Fruit fly (Drosophila melanogaster) whole organism, embryonic: Measurements from ENCODE around the gene mag.
A peak's percentile ranks its signal among the peaks of the same experiment; 100 is the strongest.

Source experiments
- Atf3 ChIP-seq: fragments of 200-800 bp; sonication (Bioruptor generic); optimal IDR thresholded peaks from 3 replicates; lab custom pipeline; 2016; ENCODE audit warnings: missing biosample characterization, missing genetic modification characterization
- CG1024 ChIP-seq: fragments of 200-800 bp; sonication (Bioruptor generic); IDR thresholded peaks from 2 replicates; pipeline ENCODE4 v1.3.6; 2022; ENCODE audit warnings: missing biosample characterization, missing genetic modification characterization
- CG10565 ChIP-seq: fragments of 200-800 bp; sonication (Bioruptor generic); optimal IDR thresholded peaks from 3 replicates; lab custom pipeline; 2016; ENCODE audit warnings: missing biosample characterization, mild to moderate bottlenecking, missing genetic modification characterization
- CG12391 ChIP-seq: fragments of 200-800 bp; sonication (Bioruptor generic); optimal IDR thresholded peaks from 3 replicates; lab custom pipeline; 2018; ENCODE audit warnings: missing biosample characterization, mild to moderate bottlenecking, missing genetic modification characterization, moderate library complexity
- CG13296 ChIP-seq: fragments of 200-800 bp; sonication (Bioruptor generic); optimal IDR thresholded peaks from 3 replicates; lab custom pipeline; 2018; ENCODE audit warnings: missing biosample characterization, mild to moderate bottlenecking, missing genetic modification characterization
- CG13775 ChIP-seq: fragments of 200-800 bp; sonication (Bioruptor generic); optimal IDR thresholded peaks from 3 replicates; lab custom pipeline; 2017; ENCODE audit warnings: missing biosample characterization, mild to moderate bottlenecking, missing genetic modification characterization
- CG14965 ChIP-seq: fragments of 200-800 bp; sonication (Bioruptor generic); optimal IDR thresholded peaks from 2 replicates; lab custom pipeline; 2016; ENCODE audit warnings: missing biosample characterization, missing genetic modification characterization, borderline replicate concordance
- CG15514 ChIP-seq: fragments of 200-800 bp; sonication (Bioruptor generic); optimal IDR thresholded peaks from 3 replicates; lab custom pipeline; 2017; ENCODE audit warnings: missing biosample characterization, missing genetic modification characterization, mild to moderate bottlenecking, moderate library complexity, missing genetic modification reagents
- CG15696 ChIP-seq: fragments of 200-800 bp; sonication (Bioruptor generic); optimal IDR thresholded peaks from 2 replicates; lab custom pipeline; 2019; ENCODE audit warnings: missing biosample characterization, mild to moderate bottlenecking, missing genetic modification characterization, moderate library complexity
- CG1602 ChIP-seq: fragments of 200-800 bp; sonication (Bioruptor generic); optimal IDR thresholded peaks from 3 replicates; lab custom pipeline; 2016; ENCODE audit warnings: missing biosample characterization, missing genetic modification characterization
- CG18262 ChIP-seq: fragments of 200-800 bp; optimal IDR thresholded peaks from 3 replicates; lab custom pipeline; 2019; ENCODE audit warnings: missing biosample characterization, mild to moderate bottlenecking, missing genetic modification characterization, moderate library complexity
- CG18599 ChIP-seq: fragments of 200-800 bp; sonication (Bioruptor generic); optimal IDR thresholded peaks from 3 replicates; lab custom pipeline; 2017; ENCODE audit warnings: missing biosample characterization, missing genetic modification characterization, mild to moderate bottlenecking, moderate library complexity, missing genetic modification reagents
- CG18764 ChIP-seq: fragments of 200-800 bp; sonication (Bioruptor generic); optimal IDR thresholded peaks from 3 replicates; lab custom pipeline; 2016; ENCODE audit warnings: missing biosample characterization, missing genetic modification characterization
- CG31224 ChIP-seq: fragments of 200-800 bp; sonication (Bioruptor generic); IDR thresholded peaks from 2 replicates; pipeline ENCODE4 v1.3.6; 2022; ENCODE audit warnings: missing biosample characterization, missing genetic modification characterization
- CG33557 ChIP-seq: fragments of 200-800 bp; sonication (Bioruptor generic); optimal IDR thresholded peaks from 2 replicates; lab custom pipeline; 2019; ENCODE audit warnings: missing biosample characterization, mild to moderate bottlenecking, missing genetic modification characterization, moderate library complexity
- CG34376 ChIP-seq: fragments of 200-800 bp; sonication (Bioruptor generic); optimal IDR thresholded peaks from 2 replicates; lab custom pipeline; 2018; ENCODE audit warnings: missing biosample characterization, mild to moderate bottlenecking, missing genetic modification characterization
- CG3726 ChIP-seq: fragments of 200-800 bp; sonication (Bioruptor generic); IDR thresholded peaks from 3 replicates; pipeline ENCODE4, ENCODE4 v1.3.6; 2022; ENCODE audit warnings: missing biosample characterization, missing genetic modification characterization
- CG4360 ChIP-seq: fragments of 200-800 bp; sonication (Bioruptor generic); IDR thresholded peaks from 2 replicates; pipeline ENCODE4 v1.3.6; 2022; ENCODE audit warnings: missing biosample characterization, missing genetic modification characterization
- CG4617 ChIP-seq: fragments of 200-800 bp; sonication (Bioruptor generic); optimal IDR thresholded peaks from 3 replicates; lab custom pipeline; 2016; ENCODE audit warnings: missing biosample characterization, missing genetic modification characterization, borderline replicate concordance
- CG4730 ChIP-seq: fragments of 200-800 bp; sonication (Bioruptor generic); IDR thresholded peaks from 2 replicates; pipeline ENCODE4 v1.3.6; 2022; ENCODE audit warnings: missing biosample characterization, missing genetic modification characterization
- CG4820 ChIP-seq: fragments of 200-800 bp; sonication (Bioruptor generic); optimal IDR thresholded peaks from 3 replicates; lab custom pipeline; 2016; ENCODE audit warnings: missing biosample characterization, missing genetic modification characterization
- CG6272 ChIP-seq: fragments of 200-800 bp; sonication (Bioruptor generic); IDR thresholded peaks from 2 replicates; pipeline ENCODE4 v1.3.6; 2022; ENCODE audit warnings: missing biosample characterization, missing genetic modification characterization
- CG7987 ChIP-seq: fragments of 200-800 bp; sonication (Bioruptor generic); optimal IDR thresholded peaks from 2 replicates; lab custom pipeline; 2018; ENCODE audit warnings: missing biosample characterization, mild to moderate bottlenecking, missing genetic modification characterization, moderate library complexity
- CG8281 ChIP-seq: fragments of 200-800 bp; sonication (Bioruptor generic); optimal IDR thresholded peaks from 2 replicates; lab custom pipeline; 2018; ENCODE audit warnings: missing biosample characterization, mild to moderate bottlenecking, missing genetic modification characterization, moderate library complexity
- CG8765 ChIP-seq: fragments of 200-800 bp; sonication (Bioruptor generic); IDR thresholded peaks from 2 replicates; pipeline ENCODE4 v1.3.6; 2022; ENCODE audit warnings: missing biosample characterization, missing genetic modification characterization
- CG9817 ChIP-seq: fragments of 200-800 bp; sonication (Bioruptor generic); optimal IDR thresholded peaks from 2 replicates; lab custom pipeline; 2018; ENCODE audit warnings: missing biosample characterization, mild to moderate bottlenecking, missing genetic modification characterization, moderate library complexity
- CG9876 ChIP-seq: fragments of 200-800 bp; sonication (Bioruptor generic); optimal IDR thresholded peaks from 2 replicates; lab custom pipeline; 2016; ENCODE audit warnings: missing biosample characterization, missing genetic modification characterization
- Fer1 ChIP-seq: fragments of 200-800 bp; sonication (Bioruptor generic); optimal IDR thresholded peaks from 2 replicates; lab custom pipeline; 2017; ENCODE audit warnings: missing biosample characterization, mild to moderate bottlenecking, missing genetic modification characterization
- H15 ChIP-seq: fragments of 200-800 bp; sonication (Bioruptor generic); IDR thresholded peaks from 3 replicates; pipeline ENCODE4 v1.3.6; 2022; ENCODE audit warnings: missing biosample characterization, missing genetic modification characterization
- HLHmδ ChIP-seq: fragments of 200-800 bp; sonication (Bioruptor generic); optimal IDR thresholded peaks from 2 replicates; lab custom pipeline; 2018; ENCODE audit warnings: missing biosample characterization, mild to moderate bottlenecking, missing genetic modification characterization, moderate library complexity
- HmgZ ChIP-seq: fragments of 200-800 bp; sonication (Bioruptor generic); optimal IDR thresholded peaks from 2 replicates; lab custom pipeline; 2018; ENCODE audit warnings: missing biosample characterization, mild to moderate bottlenecking, missing genetic modification characterization
- Max ChIP-seq: fragments of 200-800 bp; sonication (Bioruptor generic); optimal IDR thresholded peaks from 2 replicates; lab custom pipeline; 2016; ENCODE audit warnings: missing biosample characterization, mild to moderate bottlenecking, missing genetic modification characterization
- Med ChIP-seq: fragments of 200-800 bp; sonication (Bioruptor generic); peaks from one replicate; lab custom pipeline; 2016; ENCODE audit warnings: missing biosample characterization, missing genetic modification characterization, mild to moderate bottlenecking, inconsistent platforms, moderate library complexity
- Optix ChIP-seq: fragments of 200-800 bp; sonication (Bioruptor generic); IDR thresholded peaks from 3 replicates; pipeline ENCODE4 v1.3.6; 2022; ENCODE audit warnings: missing biosample characterization, missing genetic modification characterization
- Pdp1 ChIP-seq, 2 experiments: fragments of 200-800 bp; sonication (Bioruptor generic); optimal IDR thresholded peaks; 3 replicates each; lab custom pipeline; 2016; ENCODE audit warnings: missing biosample characterization in 2 of 2, missing genetic modification characterization in 2 of 2, mild to moderate bottlenecking in 1 of 2, moderate library complexity in 1 of 2
- Usf ChIP-seq: fragments of 200-800 bp; sonication (Bioruptor generic); optimal IDR thresholded peaks from 2 replicates; lab custom pipeline; 2017; ENCODE audit warnings: missing genotype, missing biosample characterization, missing genetic modification characterization
- Xbp1 ChIP-seq: fragments of 200-800 bp; sonication (Bioruptor generic); optimal IDR thresholded peaks from 3 replicates; lab custom pipeline; 2016; ENCODE audit warnings: missing biosample characterization, mild to moderate bottlenecking, missing genetic modification characterization
- ash1 ChIP-seq: fragments of 200-800 bp; sonication (Bioruptor generic); optimal IDR thresholded peaks from 2 replicates; lab custom pipeline; 2018; ENCODE audit warnings: missing biosample characterization, mild to moderate bottlenecking, missing genetic modification characterization
- corto ChIP-seq: fragments of 200-800 bp; sonication (Bioruptor generic); optimal IDR thresholded peaks from 2 replicates; lab custom pipeline; 2016; ENCODE audit warnings: missing biosample characterization, mild to moderate bottlenecking, missing genetic modification characterization, moderate library complexity
- cwo ChIP-seq: fragments of 200-800 bp; sonication (Bioruptor generic); optimal IDR thresholded peaks from 3 replicates; lab custom pipeline; 2017; ENCODE audit warnings: missing biosample characterization, missing genetic modification characterization, mild to moderate bottlenecking, moderate library complexity, missing genetic modification reagents
- esg ChIP-seq: fragments of 200-800 bp; sonication (Bioruptor generic); conservative IDR thresholded peaks from 2 replicates; pipeline ENCODE4 v1.3.6; 2022; ENCODE audit warnings: missing biosample characterization, missing genetic modification characterization
- fd96Cb ChIP-seq: fragments of 200-800 bp; sonication (Bioruptor generic); optimal IDR thresholded peaks from 2 replicates; lab custom pipeline; 2018; ENCODE audit warnings: missing biosample characterization, mild to moderate bottlenecking, missing genetic modification characterization, moderate library complexity
- grau ChIP-seq: fragments of 200-800 bp; optimal IDR thresholded peaks from 3 replicates; lab custom pipeline; 2019; ENCODE audit warnings: missing biosample characterization, mild to moderate bottlenecking, missing genetic modification characterization, moderate library complexity
- lov ChIP-seq, 2 experiments: fragments of 200-800 bp in 1 of 2; fragments of >200 bp in 1 of 2; sonication (Bioruptor generic) in 1 of 2; IDR thresholded peaks in 1 of 2; optimal IDR thresholded peaks in 1 of 2; 2 replicates in 1 of 2; 3 replicates in 1 of 2; pipeline versions ENCODE4 v1.3.6 to Lab custom; 2017 to 2022; ENCODE audit warnings: missing biosample characterization in 1 of 2, missing genetic modification characterization in 1 of 2
- nerfin-2 ChIP-seq: fragments of 200-800 bp; sonication (Bioruptor generic); IDR thresholded peaks from 2 replicates; pipeline ENCODE4 v1.3.6; 2022; ENCODE audit warnings: missing biosample characterization, missing genetic modification characterization; ENCODE audit not compliant: partially characterized antibody
- nom ChIP-seq: fragments of 200-800 bp; sonication (Bioruptor generic); optimal IDR thresholded peaks from 2 replicates; lab custom pipeline; 2017; ENCODE audit warnings: missing biosample characterization, missing genetic modification characterization, mild to moderate bottlenecking, moderate library complexity, missing genetic modification reagents
- pb ChIP-seq: fragments of 200-800 bp; sonication (Bioruptor generic); optimal IDR thresholded peaks from 3 replicates; lab custom pipeline; 2016; ENCODE audit warnings: missing biosample characterization, missing genetic modification characterization
- shn ChIP-seq: fragments of 200-800 bp; sonication (Bioruptor generic); optimal IDR thresholded peaks from 3 replicates; lab custom pipeline; 2016; ENCODE audit warnings: missing biosample characterization, missing genetic modification characterization

mag gene

DNA sequence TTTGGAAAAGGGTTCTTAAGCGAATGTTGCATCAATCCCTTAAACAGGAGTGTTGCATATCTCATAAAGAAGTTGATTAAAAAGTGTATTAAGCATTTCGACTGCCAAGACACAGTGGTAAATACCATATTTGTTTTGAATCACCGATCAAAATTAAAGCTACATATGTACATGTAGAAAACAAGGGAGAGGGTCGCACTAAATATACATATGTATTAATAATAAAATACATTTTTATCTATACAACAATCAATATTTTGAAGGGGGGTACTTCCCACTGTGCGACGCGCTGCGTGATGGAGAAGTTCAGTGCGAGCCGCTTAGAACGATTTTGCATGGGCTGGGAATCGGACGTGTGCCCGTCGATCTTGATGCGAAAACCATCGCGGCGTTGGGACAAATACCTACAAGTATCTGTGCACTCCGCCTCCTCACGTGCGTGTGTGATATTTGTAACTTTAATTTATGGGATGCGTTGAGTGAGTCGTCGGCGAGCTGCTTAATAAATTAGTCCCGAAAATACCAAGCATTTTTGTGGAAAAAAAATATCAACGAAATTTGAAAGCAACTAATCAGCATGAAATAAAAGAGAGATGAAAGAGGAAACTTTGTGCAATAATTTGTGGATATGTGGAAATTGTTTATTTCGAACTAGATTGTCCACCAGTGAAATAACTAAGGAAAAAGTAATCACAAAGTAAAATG lies 15.5 kb upstream of the mag start (continued):
- peak; percentile 87 for TF ChIP-seq CG18599 (GFP tag; lab: Kevin White, UChicago)
- no peak for TF ChIP-seq shn (GFP tag; lab: Kevin White, UChicago)
- TF ChIP-seq CG34376 (GFP tag; lab: Kevin White, UChicago): peak; percentile 28
- no peak for TF ChIP-seq CG14965
- TF ChIP-seq CG15696 (tag; lab: Kevin White, UChicago): peak; percentile 43
- TF ChIP-seq Xbp1 (GFP tag; lab: Kevin White, UChicago): peak; percentile 79
- TF ChIP-seq HmgZ (tag; lab: Kevin White, UChicago): peak; percentile 74
- peak; percentile 89 for TF ChIP-seq esg (GFP tag; lab: Robert Waterston, UW)
- peak; percentile 69 for TF ChIP-seq CG18764 (GFP tag; lab: Kevin White, UChicago)
- TF ChIP-seq CG8281 (tag; lab: Kevin White, UChicago): peak; percentile 57
- peak; percentile 74; the same call in 1 of the 3 replicates for TF ChIP-seq CG3726 (GFP tag; lab: Robert Waterston, UW)
- peak; percentile 83 for TF ChIP-seq grau
- peak; percentile 88 for TF ChIP-seq CG18262 (tag; lab: Kevin White, UChicago)
- TF ChIP-seq Optix (GFP tag; lab: Robert Waterston, UW): peak; percentile 88
- TF ChIP-seq CG9876 (GFP tag; lab: Kevin White, UChicago): no peak
- TF ChIP-seq CG1024 (GFP tag; lab: Robert Waterston, UW): peak; percentile 89
- peak; percentile 84 for TF ChIP-seq CG12391 (tag; lab: Kevin White, UChicago)
- peak; percentile 78 for TF ChIP-seq CG15514 (GFP tag; lab: Kevin White, UChicago)
- TF ChIP-seq CG31224 (GFP tag; lab: Robert Waterston, UW): peak; percentile 75
- TF ChIP-seq CG4617: peak; percentile 22
- peak; percentile 23 for TF ChIP-seq CG10565 (GFP tag; lab: Kevin White, UChicago)
- TF ChIP-seq Usf (GFP tag; lab: Kevin White, UChicago): peak; percentile 54
- peak; percentile 80 for TF ChIP-seq CG4820
- TF ChIP-seq Atf3 (GFP tag; lab: Kevin White, UChicago): peak; percentile 17
- TF ChIP-seq CG13296 (GFP tag; lab: Kevin White, UChicago): peak; percentile 74
- TF ChIP-seq Med (GFP tag; lab: Kevin White, UChicago): peak; percentile 86
- peak; percentile 77; the same call in 1 of the 2 replicates for TF ChIP-seq CG8765 (GFP tag; lab: Robert Waterston, UW)
- TF ChIP-seq fd96Cb (tag; lab: Kevin White, UChicago): peak; percentile 87
- peak; percentile 69 for TF ChIP-seq CG9817 (tag; lab: Kevin White, UChicago)
- TF ChIP-seq HLHmδ (GFP tag; lab: Kevin White, UChicago): no peak
- TF ChIP-seq nerfin-2 (GFP tag; lab: Robert Waterston, UW): no peak
- peak; percentile 84 for TF ChIP-seq cwo (GFP tag; lab: Kevin White, UChicago)
- no peak for TF ChIP-seq pb (GFP tag; lab: Kevin White, UChicago)
- peak; percentile 93 for TF ChIP-seq H15 (GFP tag; lab: Robert Waterston, UW)
- peak; percentile 33 for TF ChIP-seq nom
- TF ChIP-seq Max: peak; percentile 85
- peak; percentile 74 for TF ChIP-seq corto (GFP tag; lab: Kevin White, UChicago)
- TF ChIP-seq lov (optimal IDR thresholded peaks at IDR 0.05; lab: Kevin White, UChicago): no peak
- peak; percentile 89 for TF ChIP-seq lov (GFP tag; IDR thresholded peaks at IDR 0.05; lab: Robert Waterston, UW)
- TF ChIP-seq CG1602: peak; percentile 78
- TF ChIP-seq CG33557: peak; percentile 20
- peak; percentile 64 for TF ChIP-seq CG7987 (GFP tag; lab: Kevin White, UChicago)
- TF ChIP-seq CG4730 (GFP tag; lab: Robert Waterston, UW): peak; percentile 84
- TF ChIP-seq Fer1 (GFP tag; lab: Kevin White, UChicago): peak; percentile 81
- TF ChIP-seq CG6272 (GFP tag; lab: Robert Waterston, UW): peak; percentile 79
- TF ChIP-seq ash1 (GFP tag; lab: Kevin White, UChicago): no peak
- TF ChIP-seq CG13775 (GFP tag; lab: Kevin White, UChicago): peak; percentile 79
- peak; percentile 52 for TF ChIP-seq CG4360 (GFP tag; lab: Robert Waterston, UW)
- TF ChIP-seq Pdp1 (GFP tag; optimal IDR thresholded peaks at IDR 0.05; lab: Kevin White, UChicago): peak; percentile 13 to 49
